Worm (Caenorhabditis elegans): Measurements from ENCODE around the gene nhr-274.
"Not testable (repeated sequence)": the region's sequence is repeated elsewhere in the genome, so short reads cannot be mapped to it uniquely, and the experiment has no call there.

The nhr-274 gene

DNA sequence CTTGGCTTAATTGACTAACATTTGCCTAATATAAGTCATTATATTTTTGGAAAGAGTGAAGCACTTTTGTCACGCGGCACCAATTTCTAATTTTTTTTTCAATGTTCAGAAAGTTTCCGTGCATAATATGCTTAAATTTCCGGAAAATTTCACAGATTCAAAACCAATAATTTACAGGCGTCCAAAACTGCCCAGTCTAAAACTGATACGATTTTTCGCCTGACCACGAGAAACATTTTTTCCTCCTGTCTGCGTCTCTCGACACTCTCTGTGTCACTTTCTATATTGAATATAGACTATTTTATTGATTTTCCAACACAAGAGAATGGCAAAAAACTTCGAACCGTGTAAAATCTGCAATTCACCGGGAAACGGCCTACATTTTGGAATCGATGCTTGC lies 31.5 kb downstream of the nhr-274 start, which contains the start of gene nhr-122:
Gene nhr-122 (plus strand): TSS at position 301 of the 400 bp plus-strand sequence.
- TF ChIP-seq tra-4 (tag; optimal IDR thresholded peaks at IDR 0.05) (no peak), hnd-1 (tag; optimal IDR thresholded peaks at IDR 0.05) (no peak), scrt-1 (GFP tag; IDR thresholded peaks at IDR 0.05) (no peak)

DNA sequence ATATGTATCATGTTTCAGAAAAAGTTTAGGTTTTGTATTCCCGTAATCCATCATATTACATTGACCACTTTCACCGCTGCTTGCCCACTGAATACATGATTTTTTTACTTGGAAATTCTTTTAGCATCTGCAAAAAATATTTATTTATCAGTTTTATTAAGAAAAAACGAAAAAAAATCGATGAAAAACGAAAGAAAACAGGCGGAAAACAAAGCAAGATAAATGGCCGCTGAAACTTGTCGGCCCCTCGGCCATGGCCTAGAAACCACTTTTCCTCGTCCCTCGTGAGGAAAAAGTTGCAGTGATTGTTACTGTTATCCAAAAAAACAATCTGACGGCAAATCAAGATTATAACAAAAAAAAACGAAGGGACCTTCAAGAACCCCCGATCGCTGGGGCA lies 35.1 kb downstream of the nhr-274 start, which contains the start of gene dsl-3:
Gene dsl-3 (plus strand): TSS at position 301 of the 400 bp plus-strand sequence.
- not testable (repeated sequence) for TF ChIP-seq flt-1 (GFP tag; IDR thresholded peaks at IDR 0.05); ets-7 (tag; optimal IDR thresholded peaks at IDR 0.05); ceh-36 (tag; optimal IDR thresholded peaks at IDR 0.05)

DNA sequence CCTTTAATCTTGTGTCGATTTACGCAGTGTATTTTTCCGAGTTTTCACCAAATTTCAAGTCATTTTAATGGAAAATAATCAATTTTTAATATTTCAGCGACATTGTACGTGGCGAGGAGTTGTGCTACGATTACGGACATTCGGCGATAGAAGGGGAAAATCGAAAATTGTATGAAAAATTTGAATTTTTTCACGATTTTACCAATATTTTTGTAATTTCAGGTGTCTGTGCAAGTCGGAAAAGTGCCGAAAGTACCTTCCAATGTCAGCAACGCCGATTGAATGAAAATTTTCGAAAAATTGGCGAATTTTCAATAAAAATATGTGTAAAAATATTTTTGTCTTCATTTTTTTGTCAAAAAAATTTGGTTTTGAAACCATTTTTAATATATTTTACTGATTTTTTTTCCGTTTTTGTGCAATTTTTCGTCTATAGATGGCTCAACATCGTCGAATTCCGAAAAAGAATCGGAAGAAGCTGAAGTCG lies 39.8 kb downstream of the nhr-274 start, which contains the start of gene Y41D4B.11:
Gene Y41D4B.11 (plus strand): TSS at position 437 of the 487 bp plus-strand sequence.
- TF ChIP-seq tbx-37 (GFP tag; conservative IDR thresholded peaks at IDR 0.05), result no peak
- TF ChIP-seq ceh-36 (tag; optimal IDR thresholded peaks at IDR 0.05), result no peak
- no peak for TF ChIP-seq hnd-1 (tag; optimal IDR thresholded peaks at IDR 0.05)
- no peak for TF ChIP-seq ets-7 (tag; optimal IDR thresholded peaks at IDR 0.05)
- no peak for TF ChIP-seq aly-1 (tag; optimal IDR thresholded peaks at IDR 0.05)
- no peak for TF ChIP-seq scrt-1 (GFP tag; IDR thresholded peaks at IDR 0.05)
- no peak for TF ChIP-seq ceh-13 (GFP tag; optimal IDR thresholded peaks at IDR 0.05)
- TF ChIP-seq sea-1 (GFP tag; conservative IDR thresholded peaks at IDR 0.05), result no peak
- no peak for TF ChIP-seq tbx-11 (GFP tag; IDR thresholded peaks at IDR 0.05)

DNA sequence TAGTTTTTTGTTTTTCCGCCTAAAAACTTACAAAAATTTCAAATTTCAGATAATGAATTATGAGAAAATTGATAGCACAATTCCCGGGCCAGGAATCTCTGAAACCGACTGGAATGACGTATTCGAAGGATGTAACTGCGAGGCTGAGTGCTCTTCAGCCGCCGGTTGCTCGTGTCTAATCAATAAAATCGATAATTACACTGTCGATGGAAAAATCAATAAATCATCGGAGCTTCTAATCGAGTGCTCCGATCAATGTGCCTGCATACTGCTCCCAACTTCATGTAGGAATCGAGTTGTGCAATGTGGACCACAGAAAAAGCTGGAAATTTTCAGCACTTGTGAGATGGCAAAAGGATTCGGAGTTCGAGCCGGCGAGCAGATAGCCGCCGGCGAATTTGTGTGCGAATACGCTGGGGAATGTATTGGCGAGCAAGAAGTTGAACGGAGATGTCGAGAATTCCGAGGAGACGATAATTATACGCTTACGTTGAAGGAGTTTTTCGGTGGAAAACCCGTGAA lies 42.1 kb downstream of the nhr-274 start:
- TF ChIP-seq sea-1 (GFP tag; conservative IDR thresholded peaks at IDR 0.05) (no peak), ceh-36 (tag; optimal IDR thresholded peaks at IDR 0.05) (no peak), ets-7 (tag; optimal IDR thresholded peaks at IDR 0.05) (no peak), scrt-1 (GFP tag; IDR thresholded peaks at IDR 0.05) (no peak)

DNA sequence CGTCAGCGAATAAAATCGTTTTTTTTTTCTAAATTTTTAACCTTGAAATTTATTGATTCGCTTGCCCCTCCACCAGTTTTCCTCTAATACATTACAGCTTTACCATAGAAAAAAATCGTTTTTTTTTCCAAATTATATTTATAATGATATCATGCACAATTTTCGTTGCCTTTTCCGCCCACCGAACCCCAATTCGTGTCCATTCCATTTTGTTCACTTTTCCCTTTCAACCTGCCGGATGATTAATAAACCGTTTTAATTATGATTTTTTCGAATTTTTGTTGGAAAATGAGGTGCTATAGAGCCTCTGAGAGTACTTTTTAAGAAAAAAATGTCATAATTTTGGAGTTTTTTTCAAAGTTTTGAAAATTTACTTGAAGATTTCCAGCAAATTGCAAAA lies 43.7 kb downstream of the nhr-274 start, which contains the start of gene set-23:
Gene set-23 (plus strand): TSS at position 301 of the 400 bp plus-strand sequence.
- TF ChIP-seq ceh-13 (GFP tag; optimal IDR thresholded peaks at IDR 0.05) (no peak), sea-1 (GFP tag; conservative IDR thresholded peaks at IDR 0.05) (no peak), hmg-4 (GFP tag; optimal IDR thresholded peaks at IDR 0.05) (no peak), flt-1 (GFP tag; IDR thresholded peaks at IDR 0.05) (no peak), ama-1 (optimal IDR thresholded peaks at IDR 0.05) (no peak), tbx-37 (GFP tag; conservative IDR thresholded peaks at IDR 0.05) (no peak), ceh-36 (tag; optimal IDR thresholded peaks at IDR 0.05) (no peak), hmbx-1 (tag; optimal IDR thresholded peaks at IDR 0.05) (no peak), B0310.2 (tag; optimal IDR thresholded peaks at IDR 0.05) (no peak), scrt-1 (GFP tag; IDR thresholded peaks at IDR 0.05) (no peak), tbx-11 (GFP tag; IDR thresholded peaks at IDR 0.05) (no peak), tra-4 (tag; optimal IDR thresholded peaks at IDR 0.05) (no peak)

DNA sequence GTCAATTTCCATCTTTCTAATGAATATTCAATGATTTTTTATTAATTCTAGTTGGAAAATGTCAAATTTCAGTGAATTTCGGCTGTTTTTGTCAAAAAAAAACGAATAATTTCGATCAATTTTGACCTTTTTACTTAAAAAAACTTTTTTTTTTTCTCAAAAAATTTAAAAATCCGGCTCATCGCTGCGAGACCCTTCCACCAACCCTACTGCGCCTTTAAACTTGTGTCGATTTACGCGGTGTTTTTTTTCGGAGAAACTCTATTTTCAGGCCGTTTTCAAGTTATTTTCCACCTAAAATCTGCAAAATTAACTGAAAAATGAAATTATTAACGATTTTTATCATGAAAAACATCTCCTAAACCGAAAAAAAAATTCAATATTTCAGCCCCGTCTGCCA lies 44.3 kb downstream of the nhr-274 start:
- TF ChIP-seq pes-1 (GFP tag; IDR thresholded peaks at IDR 0.05) (no peak), ceh-13 (GFP tag; optimal IDR thresholded peaks at IDR 0.05) (no peak), scrt-1 (GFP tag; IDR thresholded peaks at IDR 0.05) (no peak), aly-1 (tag; optimal IDR thresholded peaks at IDR 0.05) (no peak), hmbx-1 (tag; optimal IDR thresholded peaks at IDR 0.05) (no peak), ets-7 (tag; optimal IDR thresholded peaks at IDR 0.05) (no peak), tbx-11 (GFP tag; IDR thresholded peaks at IDR 0.05) (no peak), tra-4 (tag; optimal IDR thresholded peaks at IDR 0.05) (no peak), tbx-37 (GFP tag; conservative IDR thresholded peaks at IDR 0.05) (no peak), ceh-36 (tag; optimal IDR thresholded peaks at IDR 0.05) (no peak), hnd-1 (tag; optimal IDR thresholded peaks at IDR 0.05) (no peak), flt-1 (GFP tag; IDR thresholded peaks at IDR 0.05) (no peak), ama-1 (optimal IDR thresholded peaks at IDR 0.05) (no peak), B0310.2 (tag; optimal IDR thresholded peaks at IDR 0.05) (no peak), sea-1 (GFP tag; conservative IDR thresholded peaks at IDR 0.05) (no peak), F13C5.2 (tag; optimal IDR thresholded peaks at IDR 0.05) (no peak), hmg-4 (GFP tag; optimal IDR thresholded peaks at IDR 0.05) (no peak)

DNA sequence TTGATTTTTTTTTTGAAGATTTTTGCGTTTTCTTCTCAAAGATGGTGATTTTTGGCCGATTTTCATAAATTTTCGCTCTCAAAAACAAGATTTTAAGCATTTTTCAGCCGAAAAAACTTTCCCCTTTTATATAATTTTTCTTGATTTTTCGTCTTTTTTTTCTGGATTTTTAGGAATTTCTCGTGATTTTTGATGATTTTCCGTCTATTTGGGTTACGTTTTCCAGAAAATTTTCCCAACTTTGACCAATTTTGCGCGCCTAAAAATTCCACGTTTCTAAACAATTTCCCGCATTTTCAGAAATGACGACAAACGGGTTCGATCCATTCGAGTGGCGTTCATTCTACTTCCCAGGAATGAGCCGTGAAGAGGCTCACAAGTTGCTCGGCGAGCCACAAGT lies 48.1 kb downstream of the nhr-274 start, which contains the start of gene ced-2:
Gene ced-2 (plus strand): TSS at position 301 of the 400 bp plus-strand sequence.
- TF ChIP-seq ceh-36 (tag; optimal IDR thresholded peaks at IDR 0.05) (no peak), hnd-1 (tag; optimal IDR thresholded peaks at IDR 0.05) (no peak), hmbx-1 (tag; optimal IDR thresholded peaks at IDR 0.05) (no peak), tbx-37 (GFP tag; conservative IDR thresholded peaks at IDR 0.05) (no peak), ets-7 (tag; optimal IDR thresholded peaks at IDR 0.05) (no peak), ceh-13 (GFP tag; optimal IDR thresholded peaks at IDR 0.05) (no peak), pes-1 (GFP tag; IDR thresholded peaks at IDR 0.05) (no peak), tra-4 (tag; optimal IDR thresholded peaks at IDR 0.05) (no peak), hmg-4 (GFP tag; optimal IDR thresholded peaks at IDR 0.05) (no peak), sea-1 (GFP tag; conservative IDR thresholded peaks at IDR 0.05) (no peak), B0310.2 (tag; optimal IDR thresholded peaks at IDR 0.05) (no peak), flt-1 (GFP tag; IDR thresholded peaks at IDR 0.05) (no peak), tbx-11 (GFP tag; IDR thresholded peaks at IDR 0.05) (no peak), aly-1 (tag; optimal IDR thresholded peaks at IDR 0.05) (no peak)

DNA sequence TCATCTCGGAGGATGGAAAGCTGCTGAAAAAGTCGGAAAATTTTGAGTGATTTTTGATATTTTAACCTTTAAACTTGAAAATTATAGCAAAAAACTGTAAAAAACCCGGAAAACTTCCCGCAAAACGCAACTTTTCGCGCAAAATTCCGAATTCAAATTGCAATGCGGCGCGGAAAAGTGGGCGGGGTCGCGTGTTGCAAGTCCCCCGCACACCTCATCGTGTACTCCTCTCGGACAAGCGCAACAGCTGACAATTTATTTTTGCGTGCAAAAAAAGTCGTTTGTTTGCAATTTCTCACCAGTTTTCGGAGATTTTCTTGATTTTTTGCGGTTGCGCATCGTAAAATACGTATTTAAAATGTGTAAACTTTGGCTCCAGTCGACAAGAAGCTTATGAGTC lies 49.3 kb downstream of the nhr-274 start, which contains the start of gene npp-8:
Gene npp-8 (minus strand): TSS at position 23 of the 400 bp plus-strand sequence.
- peak; percentile 84 for TF ChIP-seq sea-1 (GFP tag; conservative IDR thresholded peaks at IDR 0.05)
- TF ChIP-seq pes-1 (GFP tag; IDR thresholded peaks at IDR 0.05), result peak; percentile 84
- TF ChIP-seq ceh-36 (tag; optimal IDR thresholded peaks at IDR 0.05), result peak; percentile 85
- peak; percentile 73; the same call in 1 of the 2 replicates for TF ChIP-seq tbx-11 (GFP tag; IDR thresholded peaks at IDR 0.05)
- TF ChIP-seq F13C5.2 (tag; optimal IDR thresholded peaks at IDR 0.05), result peak; percentile 97
- TF ChIP-seq ama-1 (optimal IDR thresholded peaks at IDR 0.05), result no peak
- TF ChIP-seq scrt-1 (GFP tag; IDR thresholded peaks at IDR 0.05), result peak; percentile 81
- peak; percentile 58; the same call in 1 of the 2 replicates for TF ChIP-seq tbx-37 (GFP tag; conservative IDR thresholded peaks at IDR 0.05)
- TF ChIP-seq hmbx-1 (tag; optimal IDR thresholded peaks at IDR 0.05), result peak; percentile 38
- TF ChIP-seq aly-1 (tag; optimal IDR thresholded peaks at IDR 0.05), result peak; percentile 8
- peak; percentile 82 for TF ChIP-seq hmg-4 (GFP tag; optimal IDR thresholded peaks at IDR 0.05)
- TF ChIP-seq ets-7 (tag; optimal IDR thresholded peaks at IDR 0.05), result peak; percentile 67
- peak; percentile 1 for TF ChIP-seq tra-4 (tag; optimal IDR thresholded peaks at IDR 0.05)
- TF ChIP-seq ceh-13 (GFP tag; optimal IDR thresholded peaks at IDR 0.05), result peak; percentile 58
- TF ChIP-seq hnd-1 (tag; optimal IDR thresholded peaks at IDR 0.05), result peak; percentile 47
- peak; percentile 68 for TF ChIP-seq B0310.2 (tag; optimal IDR thresholded peaks at IDR 0.05)
- TF ChIP-seq flt-1 (GFP tag; IDR thresholded peaks at IDR 0.05), result peak; percentile 62
